Fruit fly (Drosophila melanogaster) whole organism, wandering third instar larva: ENCODE results near the gene Acam.

Experiments
- CG9705 ChIP-seq: fragments of 200-800 bp; sonication (Bioruptor generic); optimal IDR thresholded peaks from 2 replicates; lab custom pipeline; 2018; ENCODE audit warnings: missing biosample characterization, mild to moderate bottlenecking, missing genetic modification characterization
- CrebA ChIP-seq: fragments of 200-800 bp; sonication (Bioruptor generic); optimal IDR thresholded peaks from 2 replicates; lab custom pipeline; 2016; ENCODE audit warnings: missing biosample characterization, mild to moderate bottlenecking, missing genetic modification characterization, borderline replicate concordance
- Dfd ChIP-seq: fragments of >200 bp; optimal IDR thresholded peaks from 2 replicates; lab custom pipeline; 2017; ENCODE audit warnings: missing biosample characterization, missing genetic modification characterization
- Dif ChIP-seq: fragments of 200-275, 200-300 bp; sonication (Bioruptor generic); optimal IDR thresholded peaks from 2 replicates; lab custom pipeline; 2018; ENCODE audit warnings: missing biosample characterization, missing genetic modification characterization; ENCODE audit not compliant: partially characterized antibody
- GATAd ChIP-seq: sonication (Bioruptor generic); optimal IDR thresholded peaks from 2 replicates; lab custom pipeline; 2016; ENCODE audit warnings: missing biosample characterization, missing genetic modification characterization
- Hnf4 ChIP-seq: fragments of 200-800 bp; sonication (Bioruptor generic); optimal IDR thresholded peaks from 2 replicates; lab custom pipeline; 2016; ENCODE audit warnings: missing biosample characterization, mild to moderate bottlenecking, missing genetic modification characterization
- Hr78 ChIP-seq: fragments of >200 bp; optimal IDR thresholded peaks from 2 replicates; lab custom pipeline; 2017; ENCODE audit warnings: missing biosample characterization, missing genetic modification characterization
- Mio ChIP-seq: sonication (Bioruptor generic); optimal IDR thresholded peaks from 2 replicates; lab custom pipeline; 2016; ENCODE audit warnings: missing biosample characterization, missing genetic modification characterization
- N ChIP-seq: fragments of >200 bp; optimal IDR thresholded peaks from 2 replicates; lab custom pipeline; 2018; ENCODE audit warnings: missing biosample characterization, missing external identifiers, missing genetic modification characterization
- OdsH ChIP-seq: fragments of 200-800 bp; sonication (Bioruptor generic); optimal IDR thresholded peaks from 2 replicates; lab custom pipeline; 2016; ENCODE audit warnings: missing biosample characterization, mild to moderate bottlenecking, missing genetic modification characterization
- Rel ChIP-seq, 2 experiments: fragments of 200-800 bp; sonication (Bioruptor generic) in 1 of 2; optimal IDR thresholded peaks; 2 replicates in 1 of 2; 3 replicates in 1 of 2; lab custom pipeline; 2016 to 2019; ENCODE audit warnings: mild to moderate bottlenecking in 2 of 2, missing biosample characterization in 2 of 2, missing genetic modification characterization in 2 of 2, moderate library complexity in 1 of 2
- Sp1 ChIP-seq: fragments of 200-800 bp; sonication (Bioruptor generic); optimal IDR thresholded peaks from 3 replicates; lab custom pipeline; 2019; ENCODE audit warnings: missing biosample characterization, mild to moderate bottlenecking, missing genetic modification characterization, moderate library complexity
- Vsx2 ChIP-seq: fragments of 200-300, 225-300 bp; sonication (Bioruptor generic); optimal IDR thresholded peaks from 2 replicates; lab custom pipeline; 2018; ENCODE audit warnings: missing biosample characterization, missing genetic modification characterization; ENCODE audit not compliant: partially characterized antibody
- br ChIP-seq: fragments of 200-800 bp; sonication (Bioruptor generic); optimal IDR thresholded peaks from 2 replicates; lab custom pipeline; 2016; ENCODE audit warnings: missing biosample characterization, missing genetic modification characterization
- brk ChIP-seq: fragments of 200-800 bp; sonication (Bioruptor generic); optimal IDR thresholded peaks from 2 replicates; lab custom pipeline; 2016; ENCODE audit warnings: missing biosample characterization, mild to moderate bottlenecking, missing genetic modification characterization
- dl ChIP-seq, 2 experiments: fragments of 175-275, 200-275 bp in 1 of 2; fragments of 200-275 bp in 1 of 2; sonication (Bioruptor generic); optimal IDR thresholded peaks; lab custom pipeline; 2018; ENCODE audit warnings: mild to moderate bottlenecking in 2 of 2, missing biosample characterization in 2 of 2, missing genetic modification characterization in 2 of 2, moderate library complexity in 2 of 2; ENCODE audit not compliant: partially characterized antibody in 2 of 2, insufficient read depth in 1 of 2
- dmrt93B ChIP-seq: fragments of 200-800 bp; sonication (Bioruptor generic); optimal IDR thresholded peaks from 2 replicates; lab custom pipeline; 2018; ENCODE audit warnings: missing biosample characterization, mild to moderate bottlenecking, missing genetic modification characterization
- dsf ChIP-seq: sonication (Bioruptor generic); optimal IDR thresholded peaks from 2 replicates; lab custom pipeline; 2016; ENCODE audit warnings: missing biosample characterization, missing genetic modification characterization, borderline replicate concordance
- ey ChIP-seq: fragments of 200-800 bp; sonication (Bioruptor generic); optimal IDR thresholded peaks from 2 replicates; lab custom pipeline; 2016; ENCODE audit warnings: missing biosample characterization, missing genetic modification characterization
- foxo ChIP-seq, 2 experiments: fragments of 200-800 bp; sonication (Bioruptor generic); optimal IDR thresholded peaks; 2 replicates in 1 of 2; 3 replicates in 1 of 2; lab custom pipeline; 2016 to 2017; ENCODE audit warnings: missing biosample characterization in 2 of 2, missing genetic modification characterization in 2 of 2
- fru ChIP-seq: fragments of 200-800 bp; sonication (Bioruptor generic); optimal IDR thresholded peaks from 3 replicates; lab custom pipeline; 2016; ENCODE audit warnings: missing biosample characterization, mild to moderate bottlenecking, missing genetic modification characterization
- h ChIP-seq: fragments of 200-800 bp; sonication (Bioruptor generic); optimal IDR thresholded peaks from 3 replicates; lab custom pipeline; 2016; ENCODE audit warnings: missing biosample characterization, mild to moderate bottlenecking, missing genetic modification characterization
- jim ChIP-seq: fragments of 175-275, 200-325 bp; sonication (Bioruptor generic); optimal IDR thresholded peaks from 2 replicates; lab custom pipeline; 2016; ENCODE audit warnings: missing biosample characterization, mild to moderate bottlenecking, missing genetic modification characterization
- lola ChIP-seq: fragments of >200 bp; optimal IDR thresholded peaks from 2 replicates; lab custom pipeline; 2017; ENCODE audit warnings: missing biosample characterization, missing genetic modification characterization
- pan ChIP-seq: fragments of >200 bp; optimal IDR thresholded peaks from 2 replicates; lab custom pipeline; 2017
- sage ChIP-seq: fragments of 200-800 bp; sonication (Bioruptor generic); optimal IDR thresholded peaks from 2 replicates; lab custom pipeline; 2016; ENCODE audit warnings: missing biosample characterization, mild to moderate bottlenecking, missing genetic modification characterization
- tai ChIP-seq: sonication (Bioruptor generic); optimal IDR thresholded peaks from 2 replicates; lab custom pipeline; 2016; ENCODE audit warnings: missing biosample characterization, missing genetic modification characterization
- woc ChIP-seq: sonication (Bioruptor generic); optimal IDR thresholded peaks from 2 replicates; lab custom pipeline; 2016; ENCODE audit warnings: missing biosample characterization, mild to moderate bottlenecking, missing genetic modification characterization

Acam gene

dm6 chr3R:25777098-25777497 lies 34.6 kb upstream of the Acam start, which contains the start of gene CG17195:
TSS of gene CG17195 (minus strand) at chr3R:25777198.
- TF ChIP-seq fru (no peak), br (GFP tag; lab: Kevin White, UChicago) (no peak), lola (GFP tag; lab: Kevin White, UChicago) (no peak), Hr78 (no peak), tai (GFP tag; lab: Kevin White, UChicago) (no peak), Hnf4 (GFP tag; lab: Kevin White, UChicago) (no peak), jim (GFP tag; lab: Kevin White, UChicago) (no peak), OdsH (GFP tag; lab: Kevin White, UChicago) (no peak), Dfd (GFP tag; lab: Kevin White, UChicago) (no peak), ey (GFP tag; lab: Kevin White, UChicago) (no peak), Vsx2 (GFP tag; lab: Kevin White, UChicago) (no peak), sage (no peak), foxo (GFP tag; optimal IDR thresholded peaks at IDR 0.05; lab: Kevin White, UChicago) (no peak), woc (GFP tag; lab: Kevin White, UChicago) (no peak), Sp1 (GFP tag; lab: Kevin White, UChicago) (no peak), dmrt93B (GFP tag; lab: Kevin White, UChicago) (no peak), GATAd (GFP tag; lab: Kevin White, UChicago) (no peak)

- TF ChIP-seq Mio (GFP tag; lab: Kevin White, UChicago) (no peak), Dif (GFP tag; lab: Kevin White, UChicago) (no peak), GATAd (GFP tag; lab: Kevin White, UChicago) (no peak), foxo (GFP tag; optimal IDR thresholded peaks at IDR 0.05; lab: Kevin White, UChicago) (no peak), CG9705 (GFP tag; lab: Kevin White, UChicago) (no peak), ey (GFP tag; lab: Kevin White, UChicago) (no peak), Hnf4 (GFP tag; lab: Kevin White, UChicago) (no peak), brk (GFP tag; lab: Kevin White, UChicago) (no peak), N (GFP tag; lab: Kevin White, UChicago) (no peak)
- TF ChIP-seq, all 38 proteins: peak for 0
Measured at dm6 chr3R:25778205-25778604, 33.5 kb upstream of the Acam start, which contains the start of gene CG4956. TSS of gene CG4956 (minus strand) at chr3R:25778305.

dm6 chr3R:25782855-25783424 lies 28.8 kb upstream of the Acam start:
- TF ChIP-seq fru (no peak), OdsH (GFP tag; lab: Kevin White, UChicago) (no peak), Hnf4 (GFP tag; lab: Kevin White, UChicago) (no peak), h (GFP tag; lab: Kevin White, UChicago) (no peak), brk (GFP tag; lab: Kevin White, UChicago) (no peak), Rel (GFP tag; optimal IDR thresholded peaks at IDR 0.05; lab: Kevin White, UChicago) (no peak), Rel (tag; optimal IDR thresholded peaks at IDR 0.05; lab: Kevin White, UChicago) (no peak), Sp1 (GFP tag; lab: Kevin White, UChicago) (no peak), CrebA (no peak), foxo (GFP tag; optimal IDR thresholded peaks at IDR 0.05; lab: Kevin White, UChicago) (no peak), Vsx2 (GFP tag; lab: Kevin White, UChicago) (no peak), sage (no peak), woc (GFP tag; lab: Kevin White, UChicago) (no peak), dsf (GFP tag; lab: Kevin White, UChicago) (no peak), Dif (GFP tag; lab: Kevin White, UChicago) (peak; percentile 63), dl (GFP tag; optimal IDR thresholded peaks at IDR 0.05; lab: Kevin White, UChicago; ENCODE audit: insufficient read depth in 1 of 2, partially characterized antibody in 2 of 2) (peak in 1 of 2 experiments; percentile 1)

- TF ChIP-seq pan, result no peak
- no peak for TF ChIP-seq sage
- no peak for TF ChIP-seq CG9705 (GFP tag; lab: Kevin White, UChicago)
- no peak for TF ChIP-seq OdsH (GFP tag; lab: Kevin White, UChicago)
- TF ChIP-seq dl (GFP tag; optimal IDR thresholded peaks at IDR 0.05; lab: Kevin White, UChicago; ENCODE audit: insufficient read depth in 1 of 2, partially characterized antibody in 2 of 2), result no peak
- no peak for TF ChIP-seq Rel (GFP tag; optimal IDR thresholded peaks at IDR 0.05; lab: Kevin White, UChicago)
- TF ChIP-seq Rel (tag; optimal IDR thresholded peaks at IDR 0.05; lab: Kevin White, UChicago), result no peak
- TF ChIP-seq fru, result no peak
- TF ChIP-seq dsf (GFP tag; lab: Kevin White, UChicago), result no peak
- TF ChIP-seq ey (GFP tag; lab: Kevin White, UChicago), result no peak
Measured at dm6 chr3R:25787198-25787597, 24.5 kb upstream of the Acam start, which contains the start of gene CG4960. TSS of gene CG4960 (minus strand) at chr3R:25787298.
